Worm (Caenorhabditis elegans) whole organism, L1 larva: Measurements from ENCODE around the gene pdhk-2.

Source experiments
- C16A3.4 ChIP-seq: fragments of 150-350 bp; optimal IDR thresholded peaks from 2 replicates; lab custom pipeline; 2014; ENCODE audit warnings: missing biosample characterization, missing genetic modification characterization
- Y116A8C.19 ChIP-seq: sonication (generic microtip); optimal IDR thresholded peaks from 2 replicates; lab custom pipeline; 2016; ENCODE audit warnings: missing compliant biosample characterization, missing genetic modification characterization, borderline replicate concordance
- alr-1 ChIP-seq: fragments of 200-800 bp; sonication (Bioruptor generic); optimal IDR thresholded peaks from 2 replicates; lab custom pipeline; 2018; ENCODE audit warnings: borderline replicate concordance, mild to moderate bottlenecking, missing genetic modification characterization, missing compliant biosample characterization
- aly-2 ChIP-seq: fragments of 150-350 bp; optimal IDR thresholded peaks from 2 replicates; lab custom pipeline; 2014; ENCODE audit warnings: missing biosample characterization, missing genetic modification characterization
- blmp-1 ChIP-seq: fragments of 150-350 bp; optimal IDR thresholded peaks from 2 replicates; lab custom pipeline; 2014; ENCODE audit warnings: missing biosample characterization, missing genetic modification characterization
- ceh-8 ChIP-seq: fragments of 200-800 bp; sonication (Bioruptor generic); optimal IDR thresholded peaks from 2 replicates; lab custom pipeline; 2018; ENCODE audit warnings: mild to moderate bottlenecking, missing genetic modification characterization, moderate library complexity, missing compliant biosample characterization
- ceh-88 ChIP-seq: fragments of 200-800 bp; sonication (Bioruptor generic); IDR thresholded peaks from 2 replicates; pipeline ENCODE4 v1.3.6; 2022; ENCODE audit warnings: missing genetic modification characterization, missing compliant biosample characterization
- ces-1 ChIP-seq: fragments of 150-350 bp; optimal IDR thresholded peaks from 2 replicates; lab custom pipeline; 2014; ENCODE audit warnings: missing biosample characterization, missing genetic modification reagents, missing genetic modification characterization
- dpl-1 ChIP-seq, 3 experiments: fragments of 150-350 bp in 2 of 3; sonication (generic microtip) in 1 of 3; optimal IDR thresholded peaks; 2 replicates each; lab custom pipeline; 2014 to 2017; ENCODE audit warnings: missing biosample characterization in 3 of 3, missing genetic modification characterization in 3 of 3, missing genetic modification reagents in 3 of 3
- efl-1 ChIP-seq, 4 experiments: fragments of 150-350 bp; optimal IDR thresholded peaks in 3 of 4; peaks in 1 of 4; 1 replicate in 1 of 4; 2 replicates in 3 of 4; lab custom pipeline; 2014; ENCODE audit warnings: missing biosample characterization in 2 of 4, missing genetic modification characterization in 2 of 4, missing genetic modification reagents in 2 of 4
- efl-3 ChIP-seq: fragments of 200-800 bp; sonication (Bioruptor generic); optimal IDR thresholded peaks from 2 replicates; lab custom pipeline; 2018; ENCODE audit warnings: mild to moderate bottlenecking, missing genetic modification characterization, missing compliant biosample characterization
- egl-13 ChIP-seq: sonication (generic microtip); optimal IDR thresholded peaks from 2 replicates; lab custom pipeline; 2016; ENCODE audit warnings: missing genotype, missing genetic modification reagents, missing genetic modification characterization, missing compliant biosample characterization
- elt-2 ChIP-seq: sonication (generic microtip); optimal IDR thresholded peaks from 2 replicates; lab custom pipeline; 2016; ENCODE audit warnings: missing genetic modification characterization, mild to moderate bottlenecking, inconsistent platforms, missing compliant biosample characterization, missing genetic modification reagents
- elt-3 ChIP-seq, 6 experiments: fragments of 150-350 bp in 1 of 6; sonication (generic microtip); optimal IDR thresholded peaks; 2 replicates each; lab custom pipeline; 2017 to 2018; ENCODE audit warnings: missing biosample characterization in 6 of 6, missing genetic modification characterization in 6 of 6, inconsistent platforms in 1 of 6
- fkh-10 ChIP-seq: sonication (generic microtip); optimal IDR thresholded peaks from 2 replicates; lab custom pipeline; 2017; ENCODE audit warnings: missing biosample characterization, missing genetic modification reagents, missing genetic modification characterization
- fkh-4 ChIP-seq: sonication (generic microtip); optimal IDR thresholded peaks from 2 replicates; lab custom pipeline; 2016; ENCODE audit warnings: missing compliant biosample characterization, missing genetic modification characterization, borderline replicate concordance
- fkh-8 ChIP-seq: sonication (generic microtip); optimal IDR thresholded peaks from 2 replicates; lab custom pipeline; 2016; ENCODE audit warnings: mild to moderate bottlenecking, missing genetic modification characterization, missing compliant biosample characterization
- hlh-17 ChIP-seq: fragments of 200-800 bp; sonication (Bioruptor generic); optimal IDR thresholded peaks from 2 replicates; lab custom pipeline; 2018; ENCODE audit warnings: missing genetic modification characterization, mild to moderate bottlenecking, missing compliant biosample characterization, moderate library complexity, borderline replicate concordance
- hlh-4 ChIP-seq: sonication (generic microtip); optimal IDR thresholded peaks from 2 replicates; lab custom pipeline; 2016; ENCODE audit warnings: mild to moderate bottlenecking, missing genetic modification characterization, missing compliant biosample characterization
- hpl-2 ChIP-seq: fragments of 150-350 bp; optimal IDR thresholded peaks from 2 replicates; lab custom pipeline; 2014; ENCODE audit warnings: missing biosample characterization, missing genetic modification reagents, missing genetic modification characterization
- isw-1 ChIP-seq: fragments of 200-800 bp; sonication (Bioruptor generic); IDR thresholded peaks from 2 replicates; pipeline ENCODE4 v1.3.6; 2022; ENCODE audit warnings: missing genetic modification characterization, missing compliant biosample characterization
- lin-13 ChIP-seq: fragments of 150-350 bp; optimal IDR thresholded peaks from 2 replicates; lab custom pipeline; 2014; ENCODE audit warnings: missing biosample characterization, missing genetic modification reagents, missing genetic modification characterization
- lin-14 ChIP-seq: fragments of 200-800 bp; sonication (Bioruptor generic); optimal IDR thresholded peaks from 2 replicates; lab custom pipeline; 2018; ENCODE audit warnings: mild to moderate bottlenecking, missing genetic modification characterization, moderate library complexity, missing compliant biosample characterization
- lin-39 ChIP-seq: fragments of 150-350 bp; optimal IDR thresholded peaks from 2 replicates; lab custom pipeline; 2014; ENCODE audit warnings: missing biosample characterization, missing genetic modification reagents, missing genetic modification characterization
- lir-3 ChIP-seq: sonication (generic microtip); optimal IDR thresholded peaks from 2 replicates; lab custom pipeline; 2016; ENCODE audit warnings: mild to moderate bottlenecking, missing genetic modification characterization, moderate library complexity, missing compliant biosample characterization; ENCODE audit not compliant: poor library complexity
- lsy-2 ChIP-seq, 2 experiments: fragments of 150-350 bp; optimal IDR thresholded peaks; 2 replicates each; lab custom pipeline; 2014; ENCODE audit warnings: missing biosample characterization in 2 of 2, missing genetic modification characterization in 2 of 2
- mdl-1 ChIP-seq, 2 experiments: fragments of 150-350 bp; optimal IDR thresholded peaks; 2 replicates each; lab custom pipeline; 2014 to 2017; ENCODE audit warnings: missing biosample characterization in 2 of 2, missing genetic modification characterization in 2 of 2, inconsistent platforms in 1 of 2
- nhr-11 ChIP-seq: fragments of 150-350 bp; optimal IDR thresholded peaks from 2 replicates; lab custom pipeline; 2014; ENCODE audit warnings: missing biosample characterization, missing genetic modification characterization
- nhr-19 ChIP-seq: fragments of 200-800 bp; sonication (Bioruptor generic); conservative IDR thresholded peaks from 2 replicates; pipeline ENCODE4 v1.3.6; 2022; ENCODE audit warnings: missing genetic modification characterization, missing compliant biosample characterization
- nhr-20 ChIP-seq: sonication (generic microtip); optimal IDR thresholded peaks from 2 replicates; lab custom pipeline; 2016; ENCODE audit warnings: mild to moderate bottlenecking, missing genetic modification characterization, missing compliant biosample characterization
- nhr-85 ChIP-seq: sonication (generic microtip); peaks from one replicate; lab custom pipeline; 2016; ENCODE audit warnings: missing genetic modification characterization, inconsistent platforms, missing compliant biosample characterization
- nhr-90 ChIP-seq: sonication (generic microtip); optimal IDR thresholded peaks from 2 replicates; lab custom pipeline; 2016; ENCODE audit warnings: mild to moderate bottlenecking, missing genetic modification characterization, missing compliant biosample characterization; ENCODE audit not compliant: poor library complexity
- pag-3 ChIP-seq: sonication (generic microtip); optimal IDR thresholded peaks from 2 replicates; lab custom pipeline; 2017; ENCODE audit warnings: missing genetic modification characterization, mild to moderate bottlenecking, missing compliant biosample characterization, antibody characterized with exemption, borderline replicate concordance; ENCODE audit not compliant: insufficient read depth
- rnt-1 ChIP-seq: sonication (generic microtip); optimal IDR thresholded peaks from 2 replicates; lab custom pipeline; 2016; ENCODE audit warnings: mild to moderate bottlenecking, missing genetic modification characterization, moderate library complexity, missing compliant biosample characterization
- skn-1 ChIP-seq: fragments of 150-350 bp; optimal IDR thresholded peaks from 2 replicates; lab custom pipeline; 2014; ENCODE audit warnings: missing biosample characterization, missing genetic modification characterization
- snpc-4 ChIP-seq: fragments of 150-350 bp; optimal IDR thresholded peaks from 2 replicates; lab custom pipeline; 2014; ENCODE audit warnings: missing biosample characterization, missing genetic modification characterization
- sox-4 ChIP-seq: sonication (generic microtip); optimal IDR thresholded peaks from 2 replicates; lab custom pipeline; 2016; ENCODE audit warnings: missing genetic modification characterization, missing compliant biosample characterization
- sup-37 ChIP-seq: fragments of 200-800 bp; sonication (Bioruptor generic); optimal IDR thresholded peaks from 2 replicates; lab custom pipeline; 2018; ENCODE audit warnings: mild to moderate bottlenecking, missing genetic modification characterization, missing compliant biosample characterization
- swsn-7 ChIP-seq: sonication (generic microtip); optimal IDR thresholded peaks from 2 replicates; lab custom pipeline; 2016; ENCODE audit warnings: missing genetic modification characterization, missing compliant biosample characterization
- tbx-2 ChIP-seq: sonication (generic microtip); optimal IDR thresholded peaks from 2 replicates; lab custom pipeline; 2016; ENCODE audit warnings: missing genetic modification characterization, missing compliant biosample characterization
- tlp-1 ChIP-seq: fragments of 150-350 bp; optimal IDR thresholded peaks from 2 replicates; lab custom pipeline; 2014; ENCODE audit warnings: missing biosample characterization, missing genetic modification characterization
- unc-30 ChIP-seq: sonication (generic microtip); optimal IDR thresholded peaks from 2 replicates; lab custom pipeline; 2017; ENCODE audit warnings: missing biosample characterization, missing genetic modification characterization
- unc-98 ChIP-seq: fragments of 200-800 bp; sonication (Bioruptor generic); IDR thresholded peaks from 2 replicates; pipeline ENCODE4 v1.3.6; 2022; ENCODE audit warnings: missing genetic modification characterization, missing compliant biosample characterization
- zag-1 ChIP-seq: fragments of 150-350 bp; optimal IDR thresholded peaks from 2 replicates; lab custom pipeline; 2014; ENCODE audit warnings: missing biosample characterization, missing genetic modification characterization

Gene pdhk-2

ce11 chrIII:8709735-8710134 lies 31.5 kb downstream of the pdhk-2 start:
- TF ChIP-seq blmp-1 (tag; lab: Kevin White, UChicago) (peak; percentile 95), dpl-1 (GFP tag; optimal IDR thresholded peaks at IDR 0.05; lab: Kevin White, UChicago) (no peak), elt-3 (tag; optimal IDR thresholded peaks at IDR 0.05; lab: Kevin White, UChicago) (peak in 1 of 6 experiments; percentile 20), nhr-85 (tag; lab: Kevin White, UChicago) (peak; percentile 73)

- TF ChIP-seq lin-14 (GFP tag; lab: Kevin White, UChicago) (no peak), nhr-19 (GFP tag; lab: Robert Waterston, UW) (no peak), fkh-4 (tag; lab: Kevin White, UChicago) (no peak), mdl-1 (tag; optimal IDR thresholded peaks at IDR 0.05; lab: Kevin White, UChicago) (no peak), efl-3 (GFP tag; lab: Kevin White, UChicago) (no peak), aly-2 (tag; lab: Kevin White, UChicago) (no peak), fkh-8 (no peak), zag-1 (tag; lab: Kevin White, UChicago) (no peak), snpc-4 (tag; lab: Kevin White, UChicago) (no peak), alr-1 (tag; lab: Kevin White, UChicago) (no peak), unc-98 (GFP tag; lab: Robert Waterston, UW) (no peak), sox-4 (tag; lab: Kevin White, UChicago) (no peak), efl-1 (optimal IDR thresholded peaks at IDR 0.05; lab: Kevin White, UChicago) (no peak), efl-1 (GFP tag; optimal IDR thresholded peaks at IDR 0.05 in 1 of 2; lab: Kevin White, UChicago) (no peak), skn-1 (tag; lab: Kevin White, UChicago) (no peak), pag-3 (tag; lab: Kevin White, UChicago) (no peak), nhr-20 (tag; lab: Kevin White, UChicago) (no peak), elt-3 (tag; optimal IDR thresholded peaks at IDR 0.05; lab: Kevin White, UChicago) (no peak), blmp-1 (tag; lab: Kevin White, UChicago) (no peak), isw-1 (GFP tag; lab: Robert Waterston, UW) (no peak), rnt-1 (tag; lab: Kevin White, UChicago) (no peak)
- TF ChIP-seq, all 84 proteins: peak for 0
These were observed 36.4 kb downstream of the pdhk-2 start, which contains the start of gene B0303.16 for ce11 chrIII:8704765-8705164. Gene B0303.16 (plus strand): TSS chrIII:8705065.

ce11 chrIII:8700289-8700957 lies 40.8 kb downstream of the pdhk-2 start, which contains the start of the genes sdz-1 and vps-33.1:
Gene sdz-1 (minus strand): TSS chrIII:8700339.
Gene vps-33.1 (plus strand): TSS chrIII:8700927.
- no peak for TF ChIP-seq ceh-8 (GFP tag; lab: Kevin White, UChicago)
- TF ChIP-seq fkh-10: no peak
- TF ChIP-seq hlh-17 (GFP tag; lab: Kevin White, UChicago): no peak
- TF ChIP-seq lin-14 (GFP tag; lab: Kevin White, UChicago): peak; percentile 49
- TF ChIP-seq Y116A8C.19: no peak
- TF ChIP-seq egl-13: peak; percentile 14
- TF ChIP-seq tlp-1: no peak
- peak; percentile 63 for TF ChIP-seq nhr-85 (tag; lab: Kevin White, UChicago)
- no peak for TF ChIP-seq lin-39
- TF ChIP-seq lsy-2 (tag; optimal IDR thresholded peaks at IDR 0.05; lab: Kevin White, UChicago): peak; percentile 42 to 86
- no peak for TF ChIP-seq fkh-8
- TF ChIP-seq elt-3 (tag; optimal IDR thresholded peaks at IDR 0.05; lab: Kevin White, UChicago): peak in 2 of 6 experiments; percentile 1 to 36
- no peak for TF ChIP-seq nhr-11 (tag; lab: Kevin White, UChicago)
- TF ChIP-seq C16A3.4 (tag; lab: Kevin White, UChicago): peak; percentile 70
- TF ChIP-seq sox-4 (tag; lab: Kevin White, UChicago): no peak
- peak; percentile 34 for TF ChIP-seq nhr-20 (tag; lab: Kevin White, UChicago)
- TF ChIP-seq lir-3: peak; percentile 74
- peak; percentile 73 to 89 (median 83) for TF ChIP-seq dpl-1 (GFP tag; optimal IDR thresholded peaks at IDR 0.05; lab: Kevin White, UChicago)
- no peak for TF ChIP-seq elt-2 (tag; lab: Kevin White, UChicago)
- peak; percentile 46 for TF ChIP-seq nhr-90 (tag; lab: Kevin White, UChicago)
- no peak for TF ChIP-seq lin-13 (GFP tag; lab: Kevin White, UChicago)
- no peak for TF ChIP-seq unc-98 (GFP tag; lab: Robert Waterston, UW)
- TF ChIP-seq ces-1: no peak
- TF ChIP-seq hpl-2 (GFP tag; lab: Kevin White, UChicago): no peak
- no peak for TF ChIP-seq swsn-7 (tag; lab: Kevin White, UChicago)
- TF ChIP-seq tbx-2: peak; percentile 55
- TF ChIP-seq skn-1 (tag; lab: Kevin White, UChicago): peak; percentile 66
- TF ChIP-seq hlh-4 (tag; lab: Kevin White, UChicago): no peak
- peak; percentile 63 for TF ChIP-seq blmp-1 (tag; lab: Kevin White, UChicago)
- TF ChIP-seq ceh-88 (GFP tag; lab: Robert Waterston, UW): no peak
- no peak for TF ChIP-seq sup-37 (GFP tag; lab: Kevin White, UChicago)
- TF ChIP-seq unc-30 (tag; lab: Kevin White, UChicago): no peak
